Fruit fly (Drosophila melanogaster) whole organism, embryonic: ENCODE measurements around the gene CG13126.

ENCODE experiments used
- Aef1 ChIP-seq: fragments of 200-800 bp; sonication (Bioruptor generic); IDR thresholded peaks from 3 replicates; pipeline ENCODE4 v1.3.6; 2022; ENCODE audit warnings: missing biosample characterization, missing genetic modification characterization
- BtbVII ChIP-seq: fragments of 200-800 bp; sonication (Bioruptor generic); optimal IDR thresholded peaks from 3 replicates; lab custom pipeline; 2017; ENCODE audit warnings: missing biosample characterization, mild to moderate bottlenecking, missing genetic modification characterization
- CG10274 ChIP-seq: fragments of 200-800 bp; sonication (Bioruptor generic); optimal IDR thresholded peaks from 3 replicates; lab custom pipeline; 2017; ENCODE audit warnings: missing biosample characterization, mild to moderate bottlenecking, missing genetic modification characterization
- CG12104 ChIP-seq: fragments of 200-800 bp; sonication (Bioruptor generic); optimal IDR thresholded peaks from 3 replicates; lab custom pipeline; 2016; ENCODE audit warnings: missing biosample characterization, missing genetic modification characterization
- CG12155 ChIP-seq: fragments of 200-800 bp; sonication (Bioruptor generic); optimal IDR thresholded peaks from 3 replicates; lab custom pipeline; 2016; ENCODE audit warnings: missing biosample characterization, missing genetic modification characterization
- CG13296 ChIP-seq: fragments of 200-800 bp; sonication (Bioruptor generic); optimal IDR thresholded peaks from 3 replicates; lab custom pipeline; 2018; ENCODE audit warnings: missing biosample characterization, mild to moderate bottlenecking, missing genetic modification characterization
- CG15269 ChIP-seq: fragments of 200-800 bp; sonication (Bioruptor generic); optimal IDR thresholded peaks from 2 replicates; lab custom pipeline; 2018; ENCODE audit warnings: missing biosample characterization, mild to moderate bottlenecking, missing genetic modification characterization, moderate library complexity
- CG15601 ChIP-seq: fragments of 200-800 bp; sonication (Bioruptor generic); optimal IDR thresholded peaks from 3 replicates; lab custom pipeline; 2019; ENCODE audit warnings: missing biosample characterization, mild to moderate bottlenecking, missing genetic modification characterization, moderate library complexity
- CG16813 ChIP-seq: fragments of 200-800 bp; sonication (Bioruptor generic); IDR thresholded peaks from 3 replicates; pipeline ENCODE4 v1.3.6; 2022; ENCODE audit warnings: missing biosample characterization, missing genetic modification characterization; ENCODE audit not compliant: partially characterized antibody
- CG16815 ChIP-seq: fragments of 200-800 bp; sonication (Bioruptor generic); optimal IDR thresholded peaks from 3 replicates; lab custom pipeline; 2017; ENCODE audit warnings: missing biosample characterization, mild to moderate bottlenecking, missing genetic modification characterization
- CG17385 ChIP-seq: fragments of 200-800 bp; sonication (Bioruptor generic); optimal IDR thresholded peaks from 3 replicates; lab custom pipeline; 2018; ENCODE audit warnings: missing biosample characterization, mild to moderate bottlenecking, missing genetic modification characterization
- CG18599 ChIP-seq: fragments of 200-800 bp; sonication (Bioruptor generic); optimal IDR thresholded peaks from 3 replicates; lab custom pipeline; 2017; ENCODE audit warnings: missing biosample characterization, missing genetic modification characterization, mild to moderate bottlenecking, moderate library complexity, missing genetic modification reagents
- CG30403 ChIP-seq: fragments of 200-800 bp; sonication (Bioruptor generic); optimal IDR thresholded peaks from 3 replicates; lab custom pipeline; 2016; ENCODE audit warnings: missing biosample characterization, missing genetic modification characterization
- CG32772 ChIP-seq: fragments of 200-800 bp; sonication (Bioruptor generic); IDR thresholded peaks from 2 replicates; pipeline ENCODE4 v1.3.6; 2022; ENCODE audit warnings: missing biosample characterization, missing genetic modification characterization
- CG33557 ChIP-seq: fragments of 200-800 bp; sonication (Bioruptor generic); optimal IDR thresholded peaks from 2 replicates; lab custom pipeline; 2019; ENCODE audit warnings: missing biosample characterization, mild to moderate bottlenecking, missing genetic modification characterization, moderate library complexity
- CG34224 ChIP-seq: fragments of 200-800 bp; sonication (Bioruptor generic); IDR thresholded peaks from 3 replicates; pipeline ENCODE4 v1.3.6; 2022; ENCODE audit warnings: missing biosample characterization, missing genetic modification characterization; ENCODE audit not compliant: partially characterized antibody
- CG6689 ChIP-seq: fragments of 200-800 bp; sonication (Bioruptor generic); IDR thresholded peaks from 2 replicates; pipeline ENCODE4 v1.3.6; 2022; ENCODE audit warnings: missing biosample characterization, missing genetic modification characterization
- CG6765 ChIP-seq: fragments of 200-800 bp; sonication (Bioruptor generic); optimal IDR thresholded peaks from 3 replicates; lab custom pipeline; 2017; ENCODE audit warnings: missing biosample characterization, mild to moderate bottlenecking, missing genetic modification characterization
- CG7271 ChIP-seq: fragments of 200-800 bp; sonication (Bioruptor generic); optimal IDR thresholded peaks from 2 replicates; lab custom pipeline; 2018; ENCODE audit warnings: missing biosample characterization, mild to moderate bottlenecking, missing genetic modification characterization, moderate library complexity
- CG7928 ChIP-seq: fragments of 200-800 bp; sonication (Bioruptor generic); optimal IDR thresholded peaks from 2 replicates; lab custom pipeline; 2017; ENCODE audit warnings: missing biosample characterization, mild to moderate bottlenecking, missing genetic modification characterization
- CG8478 ChIP-seq: fragments of >200 bp; optimal IDR thresholded peaks from 2 replicates; lab custom pipeline; 2018
- CTCF ChIP-seq: fragments of 200-800 bp; sonication (Bioruptor generic); optimal IDR thresholded peaks from 2 replicates; lab custom pipeline; 2017; ENCODE audit warnings: missing biosample characterization, mild to moderate bottlenecking, missing genetic modification characterization, moderate library complexity
- Deaf1 ChIP-seq: fragments of 200-800 bp; optimal IDR thresholded peaks from 3 replicates; lab custom pipeline; 2019; ENCODE audit warnings: missing biosample characterization, mild to moderate bottlenecking, missing genetic modification characterization, moderate library complexity
- Dip3 ChIP-seq: fragments of 200-800 bp; sonication (Bioruptor generic); optimal IDR thresholded peaks from 3 replicates; lab custom pipeline; 2016; ENCODE audit warnings: missing biosample characterization, missing genetic modification characterization
- Elba2 ChIP-seq: fragments of 200-800 bp; sonication (Bioruptor generic); optimal IDR thresholded peaks from 3 replicates; lab custom pipeline; 2016; ENCODE audit warnings: missing biosample characterization, missing genetic modification characterization
- Ets65A ChIP-seq: fragments of 200-800 bp; sonication (Bioruptor generic); peaks from one replicate; lab custom pipeline; 2016; ENCODE audit warnings: missing biosample characterization, missing genetic modification characterization
- Fer3 ChIP-seq: fragments of 200-800 bp; sonication (Bioruptor generic); optimal IDR thresholded peaks from 2 replicates; lab custom pipeline; 2018; ENCODE audit warnings: missing biosample characterization, mild to moderate bottlenecking, missing genetic modification characterization, moderate library complexity
- HHEX ChIP-seq: fragments of 200-800 bp; sonication (Bioruptor generic); optimal IDR thresholded peaks from 3 replicates; lab custom pipeline; 2017; ENCODE audit warnings: missing biosample characterization, mild to moderate bottlenecking, missing genetic modification characterization, missing genetic modification reagents
- MESR4 ChIP-seq: fragments of 200-800 bp; sonication (Bioruptor generic); optimal IDR thresholded peaks from 2 replicates; lab custom pipeline; 2018; ENCODE audit warnings: missing biosample characterization, mild to moderate bottlenecking, missing genetic modification characterization, moderate library complexity
- Mad ChIP-seq: fragments of 200-800 bp; sonication (Bioruptor generic); optimal IDR thresholded peaks from 2 replicates; lab custom pipeline; 2016; ENCODE audit warnings: missing biosample characterization, missing genetic modification characterization
- Myb ChIP-seq: fragments of 200-800 bp; sonication (Bioruptor generic); optimal IDR thresholded peaks from 2 replicates; lab custom pipeline; 2016; ENCODE audit warnings: missing biosample characterization, missing genetic modification characterization
- Nf-YB ChIP-seq: fragments of 200-800 bp; sonication (Bioruptor generic); optimal IDR thresholded peaks from 3 replicates; lab custom pipeline; 2019; ENCODE audit warnings: missing biosample characterization, mild to moderate bottlenecking, missing genetic modification characterization, moderate library complexity
- Six4 ChIP-seq: fragments of 200-800 bp; sonication (Bioruptor generic); optimal IDR thresholded peaks from 2 replicates; lab custom pipeline; 2016; ENCODE audit warnings: missing biosample characterization, missing genetic modification characterization
- Usf ChIP-seq: fragments of 200-800 bp; sonication (Bioruptor generic); optimal IDR thresholded peaks from 2 replicates; lab custom pipeline; 2017; ENCODE audit warnings: missing genotype, missing biosample characterization, missing genetic modification characterization
- aop ChIP-seq: fragments of 200-800 bp; sonication (Bioruptor generic); IDR thresholded peaks from 2 replicates; pipeline ENCODE4 v1.3.6; 2022; ENCODE audit warnings: missing biosample characterization, missing genetic modification characterization
- ara ChIP-seq: fragments of 200-800 bp; sonication (Bioruptor generic); IDR thresholded peaks from 2 replicates; pipeline ENCODE4 v1.3.6; 2022; ENCODE audit warnings: missing biosample characterization, missing genetic modification characterization
- cas ChIP-seq: fragments of 200-800 bp; sonication (Bioruptor generic); IDR thresholded peaks from 2 replicates; pipeline ENCODE4 v1.3.6; 2022; ENCODE audit warnings: missing biosample characterization, missing genetic modification characterization
- cato ChIP-seq: fragments of 200-800 bp; sonication (Bioruptor generic); optimal IDR thresholded peaks from 2 replicates; lab custom pipeline; 2016; ENCODE audit warnings: missing biosample characterization, missing genetic modification characterization, borderline replicate concordance
- chinmo ChIP-seq: fragments of 200-800 bp; sonication (Bioruptor generic); IDR thresholded peaks from 4 replicates; pipeline ENCODE4 v1.3.6; 2022; ENCODE audit warnings: missing biosample characterization, missing genetic modification characterization; ENCODE audit not compliant: partially characterized antibody
- disco-r ChIP-seq: fragments of 200-800 bp; sonication (Bioruptor generic); optimal IDR thresholded peaks from 2 replicates; lab custom pipeline; 2016; ENCODE audit warnings: missing biosample characterization, missing genetic modification characterization
- eve ChIP-seq, 2 experiments: fragments of >200 bp; optimal IDR thresholded peaks; 2 replicates each; lab custom pipeline; 2017; ENCODE audit warnings: missing biosample characterization in 2 of 2, missing genetic modification characterization in 2 of 2
- ewg ChIP-seq: fragments of 200-800 bp; sonication (Bioruptor generic); optimal IDR thresholded peaks from 3 replicates; lab custom pipeline; 2017; ENCODE audit warnings: mild to moderate bottlenecking, missing biosample characterization, missing genetic modification reagents, missing genetic modification characterization
- inv ChIP-seq: fragments of 200-800 bp; sonication (Bioruptor generic); IDR thresholded peaks from 2 replicates; pipeline ENCODE4 v1.3.6; 2022; ENCODE audit warnings: missing biosample characterization, missing genetic modification characterization; ENCODE audit not compliant: partially characterized antibody
- mam ChIP-seq: fragments of 200-800 bp; sonication (Bioruptor generic); optimal IDR thresholded peaks from 3 replicates; lab custom pipeline; 2016; ENCODE audit warnings: missing biosample characterization, missing genetic modification characterization
- nerfin-1 ChIP-seq: fragments of 200-800 bp; sonication (Bioruptor generic); optimal IDR thresholded peaks from 3 replicates; lab custom pipeline; 2019; ENCODE audit warnings: missing biosample characterization, mild to moderate bottlenecking, missing genetic modification characterization, moderate library complexity
- nmo ChIP-seq: fragments of 200-800 bp; sonication (Bioruptor generic); optimal IDR thresholded peaks from 2 replicates; lab custom pipeline; 2018; ENCODE audit warnings: missing biosample characterization, mild to moderate bottlenecking, missing genetic modification characterization, moderate library complexity
- pnt ChIP-seq: fragments of 200-800 bp; sonication (Bioruptor generic); optimal IDR thresholded peaks from 3 replicates; lab custom pipeline; 2016; ENCODE audit warnings: missing biosample characterization, missing genetic modification characterization
- shn ChIP-seq: fragments of 200-800 bp; sonication (Bioruptor generic); optimal IDR thresholded peaks from 3 replicates; lab custom pipeline; 2016; ENCODE audit warnings: missing biosample characterization, missing genetic modification characterization
- sisA ChIP-seq: fragments of 200-800 bp; sonication (Bioruptor generic); IDR thresholded peaks from 2 replicates; pipeline ENCODE4 v1.3.6; 2022; ENCODE audit warnings: missing biosample characterization, missing genetic modification characterization
- sr ChIP-seq: fragments of 200-800 bp; sonication (Bioruptor generic); IDR thresholded peaks from 3 replicates; pipeline ENCODE4 v1.3.6; 2022; ENCODE audit warnings: missing biosample characterization, missing genetic modification characterization
- sug ChIP-seq: fragments of 200-800 bp; optimal IDR thresholded peaks from 2 replicates; lab custom pipeline; 2019; ENCODE audit warnings: missing biosample characterization, mild to moderate bottlenecking, missing genetic modification characterization, moderate library complexity
- vfl ChIP-seq: fragments of 200-800 bp; sonication (Bioruptor generic); optimal IDR thresholded peaks from 2 replicates; lab custom pipeline; 2016; ENCODE audit warnings: missing biosample characterization, missing genetic modification characterization

The CG13126 gene

dm6 chr2L:9921401-9921800, 32.6 kb downstream of the CG13126 start, which contains the start of gene CG4592 (continued):
- TF ChIP-seq sug (peak; percentile 94), CG8478 (lab: Kevin White, UChicago) (no peak), sisA (no peak), disco-r (GFP tag; lab: Kevin White, UChicago) (no peak), vfl (peak; percentile 60), CG15269 (tag; lab: Kevin White, UChicago) (no peak), BtbVII (GFP tag; lab: Kevin White, UChicago) (peak; percentile 36), Nf-YB (peak; percentile 23), CG15601 (no peak), CG18599 (GFP tag; lab: Kevin White, UChicago) (peak; percentile 58), eve (GFP tag; optimal IDR thresholded peaks at IDR 0.05; lab: Kevin White, UChicago) (no peak), Ets65A (GFP tag; lab: Kevin White, UChicago) (peak; percentile 90), Myb (GFP tag; lab: Kevin White, UChicago) (peak; percentile 15), Usf (GFP tag; lab: Kevin White, UChicago) (peak; percentile 22), Six4 (GFP tag; lab: Kevin White, UChicago) (no peak), mam (GFP tag; lab: Kevin White, UChicago) (peak; percentile 33), CG30403 (peak; percentile 71), nmo (peak; percentile 56), CG10274 (no peak), cato (GFP tag; lab: Kevin White, UChicago) (peak; percentile 24), CG7928 (GFP tag; lab: Kevin White, UChicago) (no peak), CG17385 (GFP tag; lab: Kevin White, UChicago) (peak; percentile 57), CG6689 (GFP tag; lab: Robert Waterston, UW) (peak; percentile 47; the same call in 1 of the 2 replicates), CG16813 (GFP tag; lab: Robert Waterston, UW) (no peak), Dip3 (GFP tag; lab: Kevin White, UChicago) (peak; percentile 18), chinmo (no peak), sr (GFP tag; lab: Robert Waterston, UW) (no peak), CG12104 (GFP tag; lab: Kevin White, UChicago) (peak; percentile 4), CG6765 (no peak), CG32772 (GFP tag; lab: Robert Waterston, UW) (0 out of 2 replicates have a peak, but pooled peaks have one; percentile 22), cas (GFP tag; lab: Robert Waterston, UW) (0 out of 2 replicates have a peak, but pooled peaks have one; percentile 37), pnt (no peak), Mad (GFP tag; lab: Kevin White, UChicago) (peak; percentile 55), CG12155 (GFP tag; lab: Kevin White, UChicago) (peak; percentile 53), Fer3 (tag; lab: Kevin White, UChicago) (peak; percentile 67), HHEX (GFP tag; lab: Kevin White, UChicago) (peak; percentile 34), ara (peak; percentile 53; the same call in 1 of the 2 replicates), Deaf1 (tag; lab: Kevin White, UChicago) (peak; percentile 27), inv (GFP tag; lab: Robert Waterston, UW) (no peak), CG7271 (tag; lab: Kevin White, UChicago) (no peak), CTCF (GFP tag; lab: Kevin White, UChicago) (no peak), CG34224 (0 out of 3 replicates have a peak, but pooled peaks have one; percentile 29), aop (GFP tag; lab: Robert Waterston, UW) (no peak), ewg (no peak), shn (GFP tag; lab: Kevin White, UChicago) (no peak), Elba2 (GFP tag; lab: Kevin White, UChicago) (no peak), nerfin-1 (no peak), CG33557 (no peak), CG16815 (GFP tag; lab: Kevin White, UChicago) (no peak), CG13296 (GFP tag; lab: Kevin White, UChicago) (peak; percentile 52), Aef1 (GFP tag; lab: Robert Waterston, UW) (no peak), MESR4 (peak; percentile 21)
